Worm (Caenorhabditis elegans): ENCODE measurements around the gene C03H5.4.

C03H5.4 gene

DNA sequence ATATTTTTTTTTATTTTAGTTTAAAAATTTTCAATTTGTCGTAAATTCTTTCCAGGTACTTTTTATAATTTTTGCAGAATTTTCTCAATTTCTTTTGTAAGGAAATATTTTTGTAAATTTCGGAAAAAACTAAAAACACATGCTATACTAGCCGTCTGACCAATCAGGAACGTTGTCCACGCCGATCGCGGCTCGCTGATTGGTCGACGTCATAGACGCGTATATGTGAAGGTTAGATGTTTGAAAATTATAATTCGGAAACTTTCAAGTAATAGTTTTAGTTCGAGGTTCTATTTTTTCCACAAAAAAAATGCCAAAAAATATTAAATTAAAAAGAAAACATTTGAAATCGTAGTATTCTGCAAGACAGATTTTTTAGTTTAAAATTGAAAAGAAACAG is 2.8 kb upstream of the C03H5.4 start:
- no peak for TF ChIP-seq Y67H2A.10 (GFP tag; conservative IDR thresholded peaks at IDR 0.05)
- no peak for TF ChIP-seq lsl-1 (GFP tag; optimal IDR thresholded peaks at IDR 0.05)
- TF ChIP-seq Y95B8A.8 (GFP tag; IDR thresholded peaks at IDR 0.05) = no peak
- TF ChIP-seq ama-1 (optimal IDR thresholded peaks at IDR 0.05) = no peak
- no peak for TF ChIP-seq ama-1 (GFP tag; optimal IDR thresholded peaks at IDR 0.05)
- TF ChIP-seq rec-8 (tag; optimal IDR thresholded peaks at IDR 0.05) = no peak
- no peak for TF ChIP-seq hmg-20 (GFP tag; IDR thresholded peaks at IDR 0.05)
- TF ChIP-seq egl-44 (GFP tag; IDR thresholded peaks at IDR 0.05) = no peak
- TF ChIP-seq dpl-1 (GFP tag; optimal IDR thresholded peaks at IDR 0.05) = no peak
- TF ChIP-seq unc-130 (GFP tag; optimal IDR thresholded peaks at IDR 0.05) = no peak
- TF ChIP-seq Y56A3A.18 (GFP tag; IDR thresholded peaks at IDR 0.05) = no peak
- no peak for TF ChIP-seq nhr-80 (tag; optimal IDR thresholded peaks at IDR 0.05)
- no peak for TF ChIP-seq T07F8.4 (tag; optimal IDR thresholded peaks at IDR 0.05)
- TF ChIP-seq B0336.3 (GFP tag; IDR thresholded peaks at IDR 0.05) = no peak
- TF ChIP-seq attf-6 (GFP tag; IDR thresholded peaks at IDR 0.05) = no peak
- TF ChIP-seq F52B5.7 (tag; optimal IDR thresholded peaks at IDR 0.05) = no peak
- TF ChIP-seq ccch-3 (GFP tag; optimal IDR thresholded peaks at IDR 0.05) = no peak
- TF ChIP-seq efl-1 (GFP tag; optimal IDR thresholded peaks at IDR 0.05) = no peak

DNA sequence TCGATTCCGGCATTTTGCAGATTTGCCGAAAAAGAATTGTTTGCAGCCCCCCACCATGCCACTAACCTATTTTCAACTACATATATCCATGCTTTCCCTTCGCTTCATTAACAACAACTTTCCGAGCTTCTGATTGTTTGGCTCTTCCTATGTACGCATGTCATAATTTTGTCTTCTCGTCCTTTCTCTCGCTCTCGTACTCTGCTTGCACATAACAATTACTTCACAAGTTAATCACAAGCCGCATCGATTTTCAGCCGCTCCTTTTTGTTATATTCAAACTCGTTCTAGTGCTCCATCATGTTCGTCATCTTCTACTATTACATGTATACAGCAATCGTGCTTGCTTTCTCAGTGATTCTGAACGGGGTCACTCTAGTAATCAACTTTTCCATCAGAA is 3.3 kb downstream of the C03H5.4 start, which contains the start of gene C03H5.9:
Gene C03H5.9 (plus strand): TSS at position 301 of the 400 bp plus-strand sequence.
- TF ChIP-seq nfya-2 (GFP tag; IDR thresholded peaks at IDR 0.05) = no peak
- TF ChIP-seq F23B12.7 (tag; optimal IDR thresholded peaks at IDR 0.05; ENCODE audit: insufficient read depth) = no peak
- TF ChIP-seq F37B4.10 (GFP tag; IDR thresholded peaks at IDR 0.05) = no peak
- TF ChIP-seq let-526 (GFP tag; IDR thresholded peaks at IDR 0.05) = no peak
- TF ChIP-seq akir-1 (GFP tag; optimal IDR thresholded peaks at IDR 0.05) = no peak
- no peak for TF ChIP-seq unc-130 (GFP tag; optimal IDR thresholded peaks at IDR 0.05)

DNA sequence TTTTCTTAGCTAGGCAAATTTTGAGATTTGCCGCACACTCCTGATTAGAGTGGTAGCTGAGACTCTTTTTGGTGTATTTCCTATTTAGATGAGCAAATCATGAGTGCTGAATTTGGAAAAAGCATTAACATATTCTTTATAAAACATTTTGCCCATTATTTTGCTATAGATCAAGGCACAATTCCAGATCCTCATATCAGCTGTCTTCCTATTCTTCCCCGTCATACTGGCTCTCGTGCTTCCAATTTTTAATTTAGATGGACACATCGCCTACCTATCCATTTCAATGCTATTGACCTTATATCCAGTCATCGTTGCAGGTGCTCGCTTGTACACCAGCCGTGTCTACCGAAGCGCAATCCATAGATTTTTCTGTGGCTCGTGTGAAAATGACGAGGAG is 4.9 kb downstream of the C03H5.4 start, which contains the start of gene C03H5.7:
Gene C03H5.7 (plus strand): TSS at position 301 of the 400 bp plus-strand sequence.
- no peak for TF ChIP-seq hlh-26 (GFP tag; conservative IDR thresholded peaks at IDR 0.05)
- no peak for TF ChIP-seq nfya-2 (GFP tag; IDR thresholded peaks at IDR 0.05)
- no peak for TF ChIP-seq K11D2.4 (GFP tag; IDR thresholded peaks at IDR 0.05)
- no peak for TF ChIP-seq madf-10 (tag; optimal IDR thresholded peaks at IDR 0.05)
- TF ChIP-seq unc-130 (GFP tag; optimal IDR thresholded peaks at IDR 0.05) = no peak
- no peak for TF ChIP-seq sdz-38 (tag; optimal IDR thresholded peaks at IDR 0.05)
- TF ChIP-seq nhr-80 (tag; optimal IDR thresholded peaks at IDR 0.05) = no peak
- TF ChIP-seq zfh-2 (GFP tag; conservative IDR thresholded peaks at IDR 0.05) = no peak
- no peak for TF ChIP-seq lir-1 (GFP tag; conservative IDR thresholded peaks at IDR 0.05)
- TF ChIP-seq mel-28 (tag; optimal IDR thresholded peaks at IDR 0.05; ENCODE audit: borderline replicate concordance) = no peak
- no peak for TF ChIP-seq ztf-26 (tag; optimal IDR thresholded peaks at IDR 0.05)
- TF ChIP-seq ztf-22 (GFP tag; optimal IDR thresholded peaks at IDR 0.05) = no peak
- no peak for TF ChIP-seq Y53F4B.3 (GFP tag; IDR thresholded peaks at IDR 0.05)
- no peak for TF ChIP-seq lin-40 (tag; optimal IDR thresholded peaks at IDR 0.05)
- TF ChIP-seq F55B11.4 (tag; optimal IDR thresholded peaks at IDR 0.05; ENCODE audit: borderline replicate concordance, insufficient read depth) = no peak
- no peak for TF ChIP-seq snpc-4 (GFP tag; optimal IDR thresholded peaks at IDR 0.05)
- no peak for TF ChIP-seq snpc-4 (tag; optimal IDR thresholded peaks at IDR 0.05)
- no peak for TF ChIP-seq hmg-20 (GFP tag; IDR thresholded peaks at IDR 0.05)
- no peak for TF ChIP-seq Y56A3A.18 (GFP tag; IDR thresholded peaks at IDR 0.05)
